Worm (Caenorhabditis elegans): ENCODE data around the gene Y22D7AL.10.

Gene Y22D7AL.10

ce11 chrIII:1668519-1668918 lies 49.8 kb upstream of the Y22D7AL.10 start, which contains the start of gene glb-30:
TSS of gene glb-30 (minus strand) at chrIII:1668619.
- no peak for TF ChIP-seq zag-1 (tag; optimal IDR thresholded peaks at IDR 0.05)

- no peak for TF ChIP-seq zag-1 (tag; optimal IDR thresholded peaks at IDR 0.05)
Observed at ce11 chrIII:1666893-1667292, 48.2 kb upstream of the Y22D7AL.10 start.

- no peak for TF ChIP-seq blmp-1 (tag; optimal IDR thresholded peaks at IDR 0.05; ENCODE audit: insufficient read depth)
- no peak for TF ChIP-seq ztf-1 (GFP tag; conservative IDR thresholded peaks at IDR 0.05)
- no peak for TF ChIP-seq nhr-6 (tag; optimal IDR thresholded peaks at IDR 0.05)
- no peak for TF ChIP-seq nhr-25 (tag; optimal IDR thresholded peaks at IDR 0.05)
- no peak for TF ChIP-seq ztf-11 (tag; optimal IDR thresholded peaks at IDR 0.05)
- no peak for TF ChIP-seq zag-1 (tag; optimal IDR thresholded peaks at IDR 0.05)
- no peak for TF ChIP-seq sem-4 (tag; optimal IDR thresholded peaks at IDR 0.05)
- TF ChIP-seq ceh-82 (tag; optimal IDR thresholded peaks at IDR 0.05) = no peak
- no peak for TF ChIP-seq elt-3 (tag; optimal IDR thresholded peaks at IDR 0.05)
- TF ChIP-seq mbf-1 (tag; optimal IDR thresholded peaks at IDR 0.05) = no peak
- TF ChIP-seq nhr-10 (tag; optimal IDR thresholded peaks at IDR 0.05) = no peak
Observed at ce11 chrIII:1665799-1666308, 47.1 kb upstream of the Y22D7AL.10 start, which contains the start of gene Y22D7AR.3. TSS of gene Y22D7AR.3 (minus strand) at chrIII:1665849.

ce11 chrIII:1665373-1665772 lies 46.6 kb upstream of the Y22D7AL.10 start:
- TF ChIP-seq elt-3 (tag; optimal IDR thresholded peaks at IDR 0.05) (no peak), lin-39 (tag; optimal IDR thresholded peaks at IDR 0.05) (no peak), nhr-6 (tag; optimal IDR thresholded peaks at IDR 0.05) (no peak), nhr-77 (tag; optimal IDR thresholded peaks at IDR 0.05) (no peak), nhr-23 (tag; optimal IDR thresholded peaks at IDR 0.05) (no peak), R02D3.7 (tag; optimal IDR thresholded peaks at IDR 0.05) (no peak), dmd-4 (tag; optimal IDR thresholded peaks at IDR 0.05) (no peak)

ce11 chrIII:1664761-1665266 lies 46.1 kb upstream of the Y22D7AL.10 start, which contains the start of gene Y22D7AL.16:
TSS of gene Y22D7AL.16 (minus strand) at chrIII:1665216.
- no peak for TF ChIP-seq nhr-23 (tag; optimal IDR thresholded peaks at IDR 0.05)
- TF ChIP-seq unc-39 (tag; optimal IDR thresholded peaks at IDR 0.05) = no peak

- TF ChIP-seq lsy-2 (tag; optimal IDR thresholded peaks at IDR 0.05) (no peak), mab-5 (tag; optimal IDR thresholded peaks at IDR 0.05) (no peak), nhr-12 (tag; optimal IDR thresholded peaks at IDR 0.05) (no peak), blmp-1 (tag; optimal IDR thresholded peaks at IDR 0.05; ENCODE audit: insufficient read depth) (no peak)
Observed at ce11 chrIII:1663056-1663455, 44.3 kb upstream of the Y22D7AL.10 start.

ce11 chrIII:1662405-1662804 lies 43.7 kb upstream of the Y22D7AL.10 start:
- TF ChIP-seq gmeb-1 (tag; optimal IDR thresholded peaks at IDR 0.05) = no peak
- no peak for TF ChIP-seq ceh-16 (tag; optimal IDR thresholded peaks at IDR 0.05)
- TF ChIP-seq nhr-12 (tag; optimal IDR thresholded peaks at IDR 0.05) = no peak

ce11 chrIII:1661031-1661430 lies 42.3 kb upstream of the Y22D7AL.10 start:
- TF ChIP-seq crh-2 (tag; optimal IDR thresholded peaks at IDR 0.05) (peak; percentile 9), gmeb-1 (tag; optimal IDR thresholded peaks at IDR 0.05) (no peak), nhr-12 (tag; optimal IDR thresholded peaks at IDR 0.05) (no peak), egl-27 (tag; optimal IDR thresholded peaks at IDR 0.05) (no peak), lin-39 (tag; optimal IDR thresholded peaks at IDR 0.05) (no peak), skn-1 (tag; optimal IDR thresholded peaks at IDR 0.05) (peak; percentile 69), fos-1 (tag; optimal IDR thresholded peaks at IDR 0.05) (peak; percentile 99), sma-3 (GFP tag; optimal IDR thresholded peaks at IDR 0.05) (no peak)

Measured in whole organism, L2 larva.